Worm (Caenorhabditis elegans): ENCODE results near the gene col-169.

col-169 gene

ce11 chrX:6371192-6372116 is 42.5 kb downstream of the col-169 start (continued):
- TF ChIP-seq vab-15 (tag; optimal IDR thresholded peaks at IDR 0.05) (no peak), ama-1 (optimal IDR thresholded peaks at IDR 0.05) (no peak), nhr-77 (tag; optimal IDR thresholded peaks at IDR 0.05) (peak; percentile 41), pqm-1 (tag; optimal IDR thresholded peaks at IDR 0.05) (no peak), hpl-2 (GFP tag; optimal IDR thresholded peaks at IDR 0.05) (no peak), snu-23 (GFP tag; optimal IDR thresholded peaks at IDR 0.05) (peak; percentile 75), lin-13 (GFP tag; optimal IDR thresholded peaks at IDR 0.05) (no peak), nhr-28 (tag; optimal IDR thresholded peaks at IDR 0.05) (no peak), nhr-85 (tag) (peak; percentile 45), pag-3 (tag; optimal IDR thresholded peaks at IDR 0.05; ENCODE audit: borderline replicate concordance, insufficient read depth) (no peak), lir-3 (tag; optimal IDR thresholded peaks at IDR 0.05; ENCODE audit: poor library complexity) (peak; percentile 46), unc-62 (GFP tag; optimal IDR thresholded peaks at IDR 0.05) (no peak), mep-1 (tag; optimal IDR thresholded peaks at IDR 0.05) (peak; percentile 46), alr-1 (tag; optimal IDR thresholded peaks at IDR 0.05; ENCODE audit: borderline replicate concordance) (no peak), mab-9 (GFP tag; IDR thresholded peaks at IDR 0.05) (no peak), fkh-8 (tag; optimal IDR thresholded peaks at IDR 0.05) (peak; percentile 29), xbp-1 (tag; optimal IDR thresholded peaks at IDR 0.05) (peak; percentile 74), ces-1 (GFP tag; optimal IDR thresholded peaks at IDR 0.05) (no peak), sptf-1 (tag; optimal IDR thresholded peaks at IDR 0.05) (no peak), nhr-19 (GFP tag; conservative IDR thresholded peaks at IDR 0.05) (peak; percentile 58), nhr-84 (tag; optimal IDR thresholded peaks at IDR 0.05) (no peak), lin-14 (GFP tag; optimal IDR thresholded peaks at IDR 0.05) (peak; percentile 63), ceh-63 (GFP tag; optimal IDR thresholded peaks at IDR 0.05) (no peak), nhr-12 (tag; optimal IDR thresholded peaks at IDR 0.05) (no peak), zip-4 (GFP tag; optimal IDR thresholded peaks at IDR 0.05) (no peak), lsy-2 (tag; optimal IDR thresholded peaks at IDR 0.05) (peak; percentile 24 to 51), jun-1 (tag; optimal IDR thresholded peaks at IDR 0.05) (no peak), nhr-237 (tag; optimal IDR thresholded peaks at IDR 0.05) (no peak), zag-1 (tag; optimal IDR thresholded peaks at IDR 0.05) (no peak), ceh-88 (GFP tag; IDR thresholded peaks at IDR 0.05) (no peak), aly-2 (tag; optimal IDR thresholded peaks at IDR 0.05) (no peak), egl-27 (tag; optimal IDR thresholded peaks at IDR 0.05) (no peak), skn-1 (tag; optimal IDR thresholded peaks at IDR 0.05) (peak; percentile 35), efl-1 (optimal IDR thresholded peaks at IDR 0.05) (no peak), efl-1 (GFP tag; optimal IDR thresholded peaks at IDR 0.05 in 1 of 2) (peak; percentile 21 to 81), tbx-2 (tag; optimal IDR thresholded peaks at IDR 0.05) (peak; percentile 41), unc-98 (GFP tag; IDR thresholded peaks at IDR 0.05) (no peak), ets-5 (GFP tag; IDR thresholded peaks at IDR 0.05) (no peak), nhr-71 (tag; optimal IDR thresholded peaks at IDR 0.05) (peak; percentile 73), efl-3 (GFP tag; optimal IDR thresholded peaks at IDR 0.05) (no peak), snpc-4 (tag; optimal IDR thresholded peaks at IDR 0.05) (no peak), unc-30 (tag; optimal IDR thresholded peaks at IDR 0.05) (no peak), irx-1 (tag; optimal IDR thresholded peaks at IDR 0.05) (peak; percentile 49)

ce11 chrX:6373348-6373747 is 44.4 kb downstream of the col-169 start, which contains the start of gene C03B1.17:
TSS of gene C03B1.17 (plus strand) at chrX:6373648.
- TF ChIP-seq hlh-17 (GFP tag; optimal IDR thresholded peaks at IDR 0.05; ENCODE audit: borderline replicate concordance) (no peak), pag-3 (tag; optimal IDR thresholded peaks at IDR 0.05; ENCODE audit: borderline replicate concordance, insufficient read depth) (no peak), efl-3 (GFP tag; optimal IDR thresholded peaks at IDR 0.05) (no peak), elt-2 (tag; optimal IDR thresholded peaks at IDR 0.05) (no peak)

All from whole organism, L1 larva.